Fruit fly (Drosophila melanogaster): ENCODE measurements around the gene Zcchc7.
A peak's percentile ranks its signal among the peaks of the same experiment; 100 is the strongest.

Gene Zcchc7

DNA sequence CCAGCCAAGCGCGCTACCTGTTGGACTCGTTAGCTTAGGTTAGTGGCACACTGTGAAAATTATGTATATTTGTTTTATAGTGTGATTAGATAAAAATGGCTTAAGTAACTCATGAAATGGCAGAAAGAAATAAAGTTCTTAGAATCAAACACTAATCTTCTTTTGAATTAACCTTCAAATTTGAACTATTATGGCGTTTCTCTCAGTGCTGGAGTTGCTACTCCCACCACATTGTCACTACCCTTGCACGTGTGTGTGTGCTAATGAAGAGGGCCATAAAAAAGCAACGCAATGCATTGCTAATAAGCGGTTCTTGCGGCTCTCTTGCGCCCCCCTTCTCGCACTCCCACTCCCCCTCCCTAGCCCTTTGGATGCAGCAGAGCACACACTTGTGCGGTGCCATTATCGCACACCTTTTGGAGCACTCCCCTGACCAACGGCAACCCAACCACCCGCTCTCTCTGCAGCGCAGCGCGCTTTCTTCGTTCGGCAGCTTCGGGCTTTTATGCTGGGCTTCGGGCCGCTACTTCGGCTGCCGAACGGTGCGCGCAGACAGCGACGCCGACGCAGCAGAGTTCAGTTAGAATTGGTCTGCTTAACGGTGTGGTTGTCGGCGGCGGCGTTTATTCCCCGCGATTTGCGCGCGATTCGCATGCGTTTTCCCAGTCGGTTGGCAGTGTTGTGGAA lies 45.6 kb downstream of the Zcchc7 start (continued):
- TF ChIP-seq CG18619 (GFP tag; optimal IDR thresholded peaks at IDR 0.05) (peak; percentile 82), CG16813 (GFP tag; IDR thresholded peaks at IDR 0.05; ENCODE audit: partially characterized antibody) (no peak), Fer1 (GFP tag; optimal IDR thresholded peaks at IDR 0.05) (peak; percentile 75), Dad (GFP tag; optimal IDR thresholded peaks at IDR 0.05) (peak; percentile 85), CG6689 (GFP tag; IDR thresholded peaks at IDR 0.05) (peak; percentile 92), HHEX (GFP tag; optimal IDR thresholded peaks at IDR 0.05) (peak; percentile 84), bbx (GFP tag; IDR thresholded peaks at IDR 0.05; ENCODE audit: partially characterized antibody) (peak; percentile 43; the same call in 1 of the 2 replicates), gsb-n (tag; optimal IDR thresholded peaks at IDR 0.05) (peak; percentile 92), NK7.1 (GFP tag; optimal IDR thresholded peaks at IDR 0.05) (peak; percentile 67), CG12219 (GFP tag; optimal IDR thresholded peaks at IDR 0.05) (peak; percentile 88), jing (GFP tag; optimal IDR thresholded peaks at IDR 0.05) (peak; percentile 89), seq (GFP tag; IDR thresholded peaks at IDR 0.05) (peak; percentile 87), gt (GFP tag; IDR thresholded peaks at IDR 0.05) (peak; percentile 79; the same call in 1 of the 2 replicates), run (tag; optimal IDR thresholded peaks at IDR 0.05) (peak; percentile 82), CG2120 (GFP tag; optimal IDR thresholded peaks at IDR 0.05) (peak; percentile 61), CG32532 (GFP tag; IDR thresholded peaks at IDR 0.05) (peak; percentile 75), CG11085 (GFP tag; IDR thresholded peaks at IDR 0.05) (peak; percentile 58), wek (GFP tag; optimal IDR thresholded peaks at IDR 0.05) (peak; percentile 70), D19A (tag; optimal IDR thresholded peaks at IDR 0.05) (peak; percentile 88), lbe (GFP tag; optimal IDR thresholded peaks at IDR 0.05) (no peak), CG33557 (GFP tag; optimal IDR thresholded peaks at IDR 0.05) (peak; percentile 57)

- TF ChIP-seq sens (GFP tag) (peak; percentile 74), Asciz (GFP tag; optimal IDR thresholded peaks at IDR 0.05) (peak; percentile 16), Myb (GFP tag; optimal IDR thresholded peaks at IDR 0.05) (no peak), lab (GFP tag; optimal IDR thresholded peaks at IDR 0.05) (peak; percentile 56), grn (GFP tag; optimal IDR thresholded peaks at IDR 0.05) (peak; percentile 61), CG32532 (GFP tag; IDR thresholded peaks at IDR 0.05) (no peak)
Measured at dm6 chr3L:16891914-16892313, 46.7 kb downstream of the Zcchc7 start.

DNA sequence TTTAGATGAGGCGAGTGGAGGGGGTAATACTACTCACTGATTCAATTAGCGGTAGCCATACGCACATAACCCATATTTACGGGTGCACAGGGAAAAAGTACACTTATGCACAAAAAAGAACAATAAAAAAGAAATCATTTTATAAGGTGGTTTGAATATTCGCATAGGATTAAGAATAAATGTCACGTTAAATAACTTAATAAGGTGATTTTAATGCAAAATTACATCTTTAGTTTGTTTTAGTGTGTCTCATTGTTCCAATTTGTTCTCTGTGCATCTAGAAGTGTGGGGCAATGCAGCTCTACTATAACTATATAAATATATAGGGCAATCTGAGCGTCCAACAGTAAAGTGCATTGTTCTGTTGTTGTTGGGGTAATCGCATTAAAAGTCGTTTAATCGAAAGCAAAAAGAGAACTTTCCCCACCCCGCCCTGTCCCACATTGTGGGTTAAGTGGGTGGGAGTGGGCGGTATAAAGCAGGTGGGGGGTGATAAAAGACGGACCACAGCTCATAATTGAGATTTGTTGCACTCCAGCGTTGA lies 47.6 kb downstream of the Zcchc7 start:
- TF ChIP-seq Blimp-1 (GFP tag; optimal IDR thresholded peaks at IDR 0.05) (peak; percentile 60), CG13123 (GFP tag; optimal IDR thresholded peaks at IDR 0.05) (no peak), E2f1 (GFP tag; IDR thresholded peaks at IDR 0.05) (no peak), Drgx (GFP tag; IDR thresholded peaks at IDR 0.05) (peak; percentile 63; the same call in 1 of the 2 replicates), bsh (GFP tag; optimal IDR thresholded peaks at IDR 0.05) (peak in 1 of 2 experiments; percentile 58), dmrt99B (tag; optimal IDR thresholded peaks at IDR 0.05) (peak; percentile 35), CG17359 (tag; optimal IDR thresholded peaks at IDR 0.05) (peak; percentile 30), sens-2 (GFP tag; IDR thresholded peaks at IDR 0.05) (no peak), CoRest (tag; optimal IDR thresholded peaks at IDR 0.05) (no peak), zen2 (GFP tag; IDR thresholded peaks at IDR 0.05; ENCODE audit: partially characterized antibody) (no peak), ap (GFP tag; IDR thresholded peaks at IDR 0.05) (no peak), Sox102F (GFP tag; optimal IDR thresholded peaks at IDR 0.05) (peak; percentile 37), Camta (GFP tag; optimal IDR thresholded peaks at IDR 0.05) (no peak), CG2678 (tag; optimal IDR thresholded peaks at IDR 0.05) (peak; percentile 21), CG10979 (tag; optimal IDR thresholded peaks at IDR 0.05) (peak; percentile 14), zfh1 (GFP tag; IDR thresholded peaks at IDR 0.05) (peak; percentile 26; the same call in 1 of the 3 replicates), Hr3 (GFP tag; optimal IDR thresholded peaks at IDR 0.05) (no peak), CG18599 (GFP tag; optimal IDR thresholded peaks at IDR 0.05) (no peak), phol (tag; optimal IDR thresholded peaks at IDR 0.05) (peak; percentile 14), CG14667 (GFP tag; IDR thresholded peaks at IDR 0.05) (no peak), gem (tag; optimal IDR thresholded peaks at IDR 0.05) (peak; percentile 35)

Measured in whole organism, embryonic.